Fruit fly (Drosophila melanogaster): ENCODE results near the gene CG4822.

The CG4822 gene

DNA sequence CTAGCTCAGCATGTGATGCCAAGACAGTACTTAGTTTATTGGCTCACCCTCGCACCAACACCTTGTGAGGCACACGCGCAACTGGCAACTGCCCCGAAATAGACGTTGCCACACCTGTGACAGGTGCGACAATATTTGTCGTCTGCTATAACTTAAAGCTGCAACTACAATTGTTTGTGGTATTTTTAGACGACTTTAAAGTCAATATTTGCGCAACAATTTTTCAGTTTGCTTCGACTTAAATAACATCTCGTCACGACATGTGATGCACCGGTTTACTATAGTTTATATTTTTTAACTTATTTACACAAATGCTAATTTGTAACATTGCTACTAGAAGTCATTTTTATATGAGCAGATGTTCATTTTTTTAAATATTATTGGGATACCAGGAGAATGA lies 40.4 kb downstream of the CG4822 start (continued):
- TF ChIP-seq Hmx (GFP tag; optimal IDR thresholded peaks at IDR 0.05) (no peak), gro (GFP tag; optimal IDR thresholded peaks at IDR 0.05) (no peak), CG4404 (GFP tag; IDR thresholded peaks at IDR 0.05) (no peak), CG10654 (GFP tag; optimal IDR thresholded peaks at IDR 0.05) (no peak), sna (GFP tag; IDR thresholded peaks at IDR 0.05; ENCODE audit: partially characterized antibody) (no peak), pb (GFP tag; optimal IDR thresholded peaks at IDR 0.05) (no peak), caup (GFP tag; optimal IDR thresholded peaks at IDR 0.05; ENCODE audit: severe bottlenecking) (peak; percentile 72), CG10565 (GFP tag; optimal IDR thresholded peaks at IDR 0.05) (no peak), eyg (GFP tag; optimal IDR thresholded peaks at IDR 0.05) (peak; percentile 15), CG42726 (GFP tag; IDR thresholded peaks at IDR 0.05; ENCODE audit: partially characterized antibody) (no peak), Sry-β (GFP tag; optimal IDR thresholded peaks at IDR 0.05) (no peak), CG10274 (GFP tag; optimal IDR thresholded peaks at IDR 0.05) (peak; percentile 19), CG3847 (GFP tag; IDR thresholded peaks at IDR 0.05) (no peak), Vsx1 (GFP tag; optimal IDR thresholded peaks at IDR 0.05) (peak; percentile 65), onecut (GFP tag; IDR thresholded peaks at IDR 0.05) (0 out of 2 replicates have a peak, but pooled peaks have one; percentile 15), Hr78 (GFP tag; optimal IDR thresholded peaks at IDR 0.05) (no peak), toy (GFP tag; IDR thresholded peaks at IDR 0.05) (no peak), TFAM (GFP tag; optimal IDR thresholded peaks at IDR 0.05) (no peak), fru (optimal IDR thresholded peaks at IDR 0.05) (no peak), CG18619 (GFP tag; optimal IDR thresholded peaks at IDR 0.05) (peak; percentile 28), CG15269 (tag; optimal IDR thresholded peaks at IDR 0.05) (peak; percentile 29), gcm2 (GFP tag; optimal IDR thresholded peaks at IDR 0.05) (no peak), scrt (GFP tag; optimal IDR thresholded peaks at IDR 0.05) (peak; percentile 37), slou (GFP tag; optimal IDR thresholded peaks at IDR 0.05) (no peak), fu2 (GFP tag; optimal IDR thresholded peaks at IDR 0.05) (no peak), CG4617 (GFP tag; optimal IDR thresholded peaks at IDR 0.05; ENCODE audit: borderline replicate concordance) (no peak), Sox102F (GFP tag; optimal IDR thresholded peaks at IDR 0.05) (peak; percentile 28), CG15514 (GFP tag; optimal IDR thresholded peaks at IDR 0.05) (peak; percentile 62), ems (GFP tag; optimal IDR thresholded peaks at IDR 0.05) (no peak), CG8281 (tag; optimal IDR thresholded peaks at IDR 0.05) (no peak), Hr39 (optimal IDR thresholded peaks at IDR 0.05) (no peak), pros (GFP tag; optimal IDR thresholded peaks at IDR 0.05) (no peak), CG4424 (GFP tag; optimal IDR thresholded peaks at IDR 0.05) (peak; percentile 14), Asciz (GFP tag; optimal IDR thresholded peaks at IDR 0.05) (peak; percentile 83), Oaz (GFP tag; IDR thresholded peaks at IDR 0.05) (no peak), CG14710 (tag; optimal IDR thresholded peaks at IDR 0.05) (no peak), CG11085 (GFP tag; IDR thresholded peaks at IDR 0.05) (no peak), NfI (GFP tag; optimal IDR thresholded peaks at IDR 0.05) (peak; percentile 22), dm (GFP tag; optimal IDR thresholded peaks at IDR 0.05) (no peak), emc (GFP tag; optimal IDR thresholded peaks at IDR 0.05) (no peak), bcd (GFP tag; optimal IDR thresholded peaks at IDR 0.05) (no peak), gt (GFP tag; IDR thresholded peaks at IDR 0.05) (no peak), Antp (GFP tag; optimal IDR thresholded peaks at IDR 0.05) (no peak), croc (GFP tag; conservative IDR thresholded peaks at IDR 0.05) (no peak), CG17802 (tag; optimal IDR thresholded peaks at IDR 0.05) (no peak), wor (GFP tag; IDR thresholded peaks at IDR 0.05) (no peak), CG31224 (GFP tag; IDR thresholded peaks at IDR 0.05) (no peak), CG12219 (GFP tag; optimal IDR thresholded peaks at IDR 0.05) (peak; percentile 50), CG4854 (GFP tag; optimal IDR thresholded peaks at IDR 0.05) (no peak), NFAT (GFP tag; IDR thresholded peaks at IDR 0.05) (no peak), CG17385 (GFP tag; optimal IDR thresholded peaks at IDR 0.05) (peak; percentile 47), Dek (tag; optimal IDR thresholded peaks at IDR 0.05) (peak; percentile 12)

Data from whole organism, embryonic.